In the genomic region with DNA sequence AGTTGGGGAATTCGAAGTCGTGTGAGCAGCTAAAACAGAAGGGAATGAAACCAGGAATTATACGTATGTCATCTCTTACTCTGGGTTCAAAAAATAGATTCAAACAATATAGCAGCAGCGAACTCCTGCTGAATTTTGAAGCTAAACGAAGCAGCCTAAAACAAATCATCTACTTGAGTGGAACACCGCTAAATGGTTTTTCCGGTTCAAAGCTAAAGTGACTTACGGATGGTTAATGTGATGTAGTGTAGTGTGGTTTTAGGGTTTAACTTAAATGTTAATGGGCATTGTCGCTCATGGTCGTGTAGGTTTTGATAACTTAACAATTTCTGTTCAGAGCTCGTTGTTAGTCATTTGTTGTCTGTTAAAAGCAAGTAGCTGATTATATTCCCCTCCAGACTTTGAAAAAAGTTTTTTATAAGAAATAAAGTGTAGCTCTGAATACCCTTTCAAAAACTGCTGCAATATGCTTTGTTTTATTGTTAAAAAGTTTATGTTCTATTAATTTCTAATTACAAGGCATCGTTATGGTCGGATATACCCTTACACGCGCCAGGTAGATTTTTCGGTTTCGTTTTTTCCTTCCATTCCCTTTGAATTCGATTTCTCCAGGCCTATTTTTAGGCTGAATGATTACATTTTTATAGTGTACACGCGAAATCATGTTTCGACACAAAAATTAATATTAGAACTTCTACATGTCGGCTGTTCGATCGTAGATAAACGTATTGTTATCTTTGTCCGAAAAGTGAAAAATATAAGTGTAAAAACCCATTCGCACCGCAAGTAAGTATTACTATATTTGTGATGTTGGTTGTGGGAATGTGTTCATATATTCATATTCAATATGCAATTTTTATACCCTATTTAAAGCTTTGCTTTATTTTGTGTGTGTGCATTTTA, we compare ENCODE assay signal across 4 fruit fly cellular contexts.
TF ChIP-seq lines count a peak whose summit lies in the region.

No protein-coding gene starts in this region.

TF ChIP-seq in whole organism, adult, 20 proteins besides CTCF, POLR2A, EP300 and RAD21 (continued from another document):
- TF ChIP-seq Mnt (GFP tag; optimal IDR thresholded peaks at IDR 0.05; lab: Kevin White, UChicago) = no peak
- TF ChIP-seq CG12768 (GFP tag; optimal IDR thresholded peaks at IDR 0.05; lab: Kevin White, UChicago) = peak; percentile 10
- no peak for TF ChIP-seq Hr96 (GFP tag; optimal IDR thresholded peaks at IDR 0.05; lab: Kevin White, UChicago)
- TF ChIP-seq CG33017 (tag; optimal IDR thresholded peaks at IDR 0.05; lab: Kevin White, UChicago) = peak; percentile 50
- peak; percentile 68 for TF ChIP-seq kay (GFP tag; lab: Kevin White, UChicago; ENCODE audit: borderline replicate concordance)

TF ChIP-seq in whole organism, embryonic, 481 proteins besides CTCF, POLR2A, EP300 and RAD21 (continued from another document and continues in another):
- TF ChIP-seq lbe (GFP tag; optimal IDR thresholded peaks at IDR 0.05; lab: Kevin White, UChicago) = peak; percentile 82
- TF ChIP-seq CG17612 (GFP tag; IDR thresholded peaks at IDR 0.05; lab: Robert Waterston, UW) = no peak
- TF ChIP-seq CG34422 (GFP tag; IDR thresholded peaks at IDR 0.05; lab: Robert Waterston, UW) = no peak
- TF ChIP-seq CG5953 (GFP tag; IDR thresholded peaks at IDR 0.05; lab: Robert Waterston, UW) = no peak
- TF ChIP-seq twi (tag; optimal IDR thresholded peaks at IDR 0.05; lab: Kevin White, UChicago) = no peak
- no peak for TF ChIP-seq Dref (GFP tag; IDR thresholded peaks at IDR 0.05; lab: Robert Waterston, UW)
- TF ChIP-seq Usf (GFP tag; optimal IDR thresholded peaks at IDR 0.05; lab: Kevin White, UChicago) = peak; percentile 66
- TF ChIP-seq ase (GFP tag; IDR thresholded peaks at IDR 0.05; lab: Robert Waterston, UW) = no peak; the same call in 2 of the 3 replicates
- TF ChIP-seq schlank (tag; optimal IDR thresholded peaks at IDR 0.05; lab: Kevin White, UChicago) = peak; percentile 79
- TF ChIP-seq CG10543 (GFP tag; optimal IDR thresholded peaks at IDR 0.05; lab: Kevin White, UChicago) = no peak
- no peak for TF ChIP-seq CG2678 (tag; optimal IDR thresholded peaks at IDR 0.05; lab: Kevin White, UChicago)
- peak; percentile 87 for TF ChIP-seq dm (GFP tag; optimal IDR thresholded peaks at IDR 0.05; lab: Kevin White, UChicago)
- TF ChIP-seq Sin3A (optimal IDR thresholded peaks at IDR 0.05; lab: Kevin White, UChicago) = no peak
- peak; percentile 94 for TF ChIP-seq CG10209 (GFP tag; optimal IDR thresholded peaks at IDR 0.05; lab: Kevin White, UChicago)
- no peak for TF ChIP-seq CG42726 (GFP tag; IDR thresholded peaks at IDR 0.05; lab: Robert Waterston, UW; ENCODE audit: partially characterized antibody)
- TF ChIP-seq crc (GFP tag; optimal IDR thresholded peaks at IDR 0.05; lab: Kevin White, UChicago) = peak; percentile 91
- no peak for TF ChIP-seq lov (optimal IDR thresholded peaks at IDR 0.05; lab: Kevin White, UChicago)
- no peak; the same call in 2 of the 3 replicates for TF ChIP-seq lov (GFP tag; IDR thresholded peaks at IDR 0.05; lab: Robert Waterston, UW)
- TF ChIP-seq Lim3 (GFP tag; IDR thresholded peaks at IDR 0.05; lab: Robert Waterston, UW) = no peak
- peak; percentile 87 for TF ChIP-seq caup (GFP tag; optimal IDR thresholded peaks at IDR 0.05; lab: Kevin White, UChicago; ENCODE audit: severe bottlenecking)
- TF ChIP-seq Antp (GFP tag; optimal IDR thresholded peaks at IDR 0.05; lab: Kevin White, UChicago) = peak; percentile 89
- TF ChIP-seq CG10321 (GFP tag; IDR thresholded peaks at IDR 0.05; lab: Robert Waterston, UW) = peak; percentile 63; the same call in 1 of the 2 replicates
- peak; percentile 69 for TF ChIP-seq CG6654 (GFP tag; optimal IDR thresholded peaks at IDR 0.05; lab: Kevin White, UChicago)
- TF ChIP-seq CG12104 (GFP tag; optimal IDR thresholded peaks at IDR 0.05; lab: Kevin White, UChicago) = peak; percentile 84
- no peak for TF ChIP-seq CG4328 (GFP tag; optimal IDR thresholded peaks at IDR 0.05; lab: Kevin White, UChicago)
- peak; percentile 97 for TF ChIP-seq Xrp1 (GFP tag; IDR thresholded peaks at IDR 0.05; lab: Robert Waterston, UW)
- peak; percentile 91 for TF ChIP-seq CG7556 (GFP tag; optimal IDR thresholded peaks at IDR 0.05; lab: Kevin White, UChicago)
- TF ChIP-seq B-H1 (GFP tag; IDR thresholded peaks at IDR 0.05; lab: Robert Waterston, UW) = peak; percentile 92; the same call in 2 of the 3 replicates
- TF ChIP-seq CG2712 (tag; optimal IDR thresholded peaks at IDR 0.05; lab: Kevin White, UChicago) = peak; percentile 98
- peak; percentile 91 for TF ChIP-seq en (GFP tag; optimal IDR thresholded peaks at IDR 0.05; lab: Kevin White, UChicago)
- TF ChIP-seq CG31388 (GFP tag; optimal IDR thresholded peaks at IDR 0.05; lab: Kevin White, UChicago) = peak; percentile 74
- TF ChIP-seq ind (GFP tag; optimal IDR thresholded peaks at IDR 0.05; lab: Kevin White, UChicago) = peak; percentile 88
- no peak for TF ChIP-seq fd64A (GFP tag; optimal IDR thresholded peaks at IDR 0.05; lab: Kevin White, UChicago)
- peak; percentile 78 for TF ChIP-seq CG3163 (GFP tag; optimal IDR thresholded peaks at IDR 0.05; lab: Kevin White, UChicago)
- peak; percentile 84 for TF ChIP-seq CG3065 (GFP tag; optimal IDR thresholded peaks at IDR 0.05; lab: Kevin White, UChicago)
- TF ChIP-seq CG7357 (GFP tag; IDR thresholded peaks at IDR 0.05; lab: Robert Waterston, UW) = peak; percentile 75
- peak; percentile 91 for TF ChIP-seq CG7987 (GFP tag; optimal IDR thresholded peaks at IDR 0.05; lab: Kevin White, UChicago)
- no peak for TF ChIP-seq hth (optimal IDR thresholded peaks at IDR 0.05; lab: Kevin White, UChicago)

TF ChIP-seq in whole organism, prepupa, 60 proteins besides CTCF, POLR2A, EP300 and RAD21 (continued from another document and continues in another):
- TF ChIP-seq acj6 (GFP tag; optimal IDR thresholded peaks at IDR 0.05; lab: Kevin White, UChicago) (peak; percentile 96), salr (GFP tag; optimal IDR thresholded peaks at IDR 0.05; lab: Kevin White, UChicago) (peak in 1 of 2 experiments; percentile 88), spab (GFP tag; optimal IDR thresholded peaks at IDR 0.05; lab: Kevin White, UChicago) (no peak), Ets21C (GFP tag; optimal IDR thresholded peaks at IDR 0.05; lab: Kevin White, UChicago) (peak; percentile 85), CG10631 (GFP tag; optimal IDR thresholded peaks at IDR 0.05; lab: Kevin White, UChicago) (peak; percentile 92), Ets96B (tag; optimal IDR thresholded peaks at IDR 0.05; lab: Kevin White, UChicago) (peak; percentile 92), Blimp-1 (GFP tag; optimal IDR thresholded peaks at IDR 0.05; lab: Kevin White, UChicago) (peak; percentile 55), Eip78C (GFP tag; lab: Kevin White, UChicago) (peak; percentile 98), CG15336 (GFP tag; IDR thresholded peaks at IDR 0.05; lab: Robert Waterston, UW) (peak; percentile 97), Gug (GFP tag; IDR thresholded peaks at IDR 0.05; lab: Robert Waterston, UW) (no peak), CG10669 (GFP tag; optimal IDR thresholded peaks at IDR 0.05; lab: Kevin White, UChicago) (peak; percentile 87), Hr39 (GFP tag; optimal IDR thresholded peaks at IDR 0.05; lab: Kevin White, UChicago) (peak; percentile 94), Sox102F (GFP tag; optimal IDR thresholded peaks at IDR 0.05; lab: Kevin White, UChicago) (peak; percentile 96), Smox (GFP tag; optimal IDR thresholded peaks at IDR 0.05; lab: Kevin White, UChicago) (peak; percentile 93), CG8119 (GFP tag; IDR thresholded peaks at IDR 0.05; lab: Robert Waterston, UW) (no peak), CG1621 (tag; optimal IDR thresholded peaks at IDR 0.05; lab: Kevin White, UChicago) (no peak), CG16779 (tag; optimal IDR thresholded peaks at IDR 0.05; lab: Kevin White, UChicago) (no peak), CG3919 (GFP tag; optimal IDR thresholded peaks at IDR 0.05; lab: Kevin White, UChicago) (no peak), esn (GFP tag; optimal IDR thresholded peaks at IDR 0.05; lab: Kevin White, UChicago) (peak; percentile 96), CG8632 (GFP tag; optimal IDR thresholded peaks at IDR 0.05; lab: Kevin White, UChicago) (peak; percentile 88), CG9139 (GFP tag; optimal IDR thresholded peaks at IDR 0.05; lab: Kevin White, UChicago) (no peak), Eip93F (GFP tag; optimal IDR thresholded peaks at IDR 0.05; lab: Kevin White, UChicago) (peak; percentile 87), CG11294 (GFP tag; IDR thresholded peaks at IDR 0.05; lab: Robert Waterston, UW) (no peak), dac (GFP tag; optimal IDR thresholded peaks at IDR 0.05; lab: Kevin White, UChicago) (peak; percentile 88), achi (GFP tag; optimal IDR thresholded peaks at IDR 0.05; lab: Kevin White, UChicago) (peak; percentile 94), CG32006 (GFP tag; optimal IDR thresholded peaks at IDR 0.05; lab: Kevin White, UChicago) (no peak), CG6276 (GFP tag; optimal IDR thresholded peaks at IDR 0.05; lab: Kevin White, UChicago) (no peak), CG31627 (GFP tag; optimal IDR thresholded peaks at IDR 0.05; lab: Kevin White, UChicago) (peak; percentile 93), Hr38 (GFP tag; optimal IDR thresholded peaks at IDR 0.05; lab: Kevin White, UChicago) (peak; percentile 47), net (GFP tag; optimal IDR thresholded peaks at IDR 0.05; lab: Kevin White, UChicago) (no peak), topi (GFP tag; optimal IDR thresholded peaks at IDR 0.05; lab: Kevin White, UChicago) (peak; percentile 93), fd59A (GFP tag; optimal IDR thresholded peaks at IDR 0.05; lab: Kevin White, UChicago) (no peak), CG34406 (GFP tag; optimal IDR thresholded peaks at IDR 0.05; lab: Kevin White, UChicago) (peak; percentile 94), lz (GFP tag; optimal IDR thresholded peaks at IDR 0.05; lab: Kevin White, UChicago) (peak; percentile 94), CG11902 (GFP tag; optimal IDR thresholded peaks at IDR 0.05; lab: Kevin White, UChicago) (peak; percentile 80), CG3032 (tag; optimal IDR thresholded peaks at IDR 0.05; lab: Kevin White, UChicago) (peak; percentile 85), fd85E (GFP tag; optimal IDR thresholded peaks at IDR 0.05; lab: Kevin White, UChicago) (peak; percentile 68), CG7368 (GFP tag; optimal IDR thresholded peaks at IDR 0.05; lab: Kevin White, UChicago) (no peak), CG8319 (GFP tag; optimal IDR thresholded peaks at IDR 0.05; lab: Kevin White, UChicago) (peak; percentile 85), Lpt (GFP tag; optimal IDR thresholded peaks at IDR 0.05; lab: Kevin White, UChicago) (peak; percentile 97), ss (GFP tag; optimal IDR thresholded peaks at IDR 0.05; lab: Kevin White, UChicago) (no peak), CG11762 (GFP tag; optimal IDR thresholded peaks at IDR 0.05; lab: Kevin White, UChicago; ENCODE audit: insufficient read depth) (peak; percentile 89)

TF ChIP-seq in whole organism, wandering third instar larva, 38 proteins besides CTCF, POLR2A, EP300 and RAD21 (continued from another document):
- TF ChIP-seq br (GFP tag; optimal IDR thresholded peaks at IDR 0.05; lab: Kevin White, UChicago) (peak; percentile 89), rgr (GFP tag; optimal IDR thresholded peaks at IDR 0.05; lab: Kevin White, UChicago) (peak; percentile 94), Dif (GFP tag; optimal IDR thresholded peaks at IDR 0.05; lab: Kevin White, UChicago; ENCODE audit: partially characterized antibody) (no peak), Hnf4 (GFP tag; optimal IDR thresholded peaks at IDR 0.05; lab: Kevin White, UChicago) (peak; percentile 90), Rel (GFP tag; optimal IDR thresholded peaks at IDR 0.05; lab: Kevin White, UChicago) (peak; percentile 37), Rel (tag; optimal IDR thresholded peaks at IDR 0.05; lab: Kevin White, UChicago) (no peak), GATAd (GFP tag; optimal IDR thresholded peaks at IDR 0.05; lab: Kevin White, UChicago) (no peak), tai (GFP tag; optimal IDR thresholded peaks at IDR 0.05; lab: Kevin White, UChicago) (peak; percentile 45), lola (GFP tag; optimal IDR thresholded peaks at IDR 0.05; lab: Kevin White, UChicago) (no peak), sv (GFP tag; optimal IDR thresholded peaks at IDR 0.05; lab: Kevin White, UChicago) (peak; percentile 98), Abd-B (GFP tag; optimal IDR thresholded peaks at IDR 0.05; lab: Kevin White, UChicago) (no peak), dmrt93B (GFP tag; optimal IDR thresholded peaks at IDR 0.05; lab: Kevin White, UChicago) (no peak), CG9705 (GFP tag; optimal IDR thresholded peaks at IDR 0.05; lab: Kevin White, UChicago) (peak; percentile 84), usp (GFP tag; optimal IDR thresholded peaks at IDR 0.05; lab: Kevin White, UChicago) (no peak), fru (GFP tag; optimal IDR thresholded peaks at IDR 0.05; lab: Kevin White, UChicago) (peak; percentile 94), Myc (optimal IDR thresholded peaks at IDR 0.05; lab: Kevin White, UChicago) (peak; percentile 46), pan (optimal IDR thresholded peaks at IDR 0.05; lab: Kevin White, UChicago) (no peak), foxo (GFP tag; optimal IDR thresholded peaks at IDR 0.05; lab: Kevin White, UChicago) (peak; percentile 26 to 93), Vsx2 (GFP tag; optimal IDR thresholded peaks at IDR 0.05; lab: Kevin White, UChicago; ENCODE audit: partially characterized antibody) (no peak), woc (GFP tag; optimal IDR thresholded peaks at IDR 0.05; lab: Kevin White, UChicago) (peak; percentile 93)
